Worm (Caenorhabditis elegans) whole organism, L4 larva: ENCODE measurements around the gene F20B6.10.

Experiments
- egl-27 ChIP-seq: sonication (generic microtip); optimal IDR thresholded peaks from 3 replicates; lab custom pipeline; 2017; ENCODE audit warnings: missing biosample characterization, missing genetic modification reagents, missing genetic modification characterization
- unc-62 ChIP-seq, 3 experiments: fragments of 150-350 bp in 1 of 3; sonication (generic microtip); optimal IDR thresholded peaks in 2 of 3; peaks in 1 of 3; 1 replicate in 1 of 3; 2 replicates in 2 of 3; lab custom pipeline; 2014 to 2017; ENCODE audit warnings: missing biosample characterization in 3 of 3, missing genetic modification characterization in 3 of 3, missing genetic modification reagents in 3 of 3, missing genotype in 1 of 3
- vab-7 ChIP-seq: fragments of 200-800 bp; sonication (Bioruptor generic); IDR thresholded peaks from 2 replicates; pipeline ENCODE4 v1.3.6; 2022; ENCODE audit warnings: missing genetic modification reagents, missing genetic modification characterization, missing compliant biosample characterization

DNA sequence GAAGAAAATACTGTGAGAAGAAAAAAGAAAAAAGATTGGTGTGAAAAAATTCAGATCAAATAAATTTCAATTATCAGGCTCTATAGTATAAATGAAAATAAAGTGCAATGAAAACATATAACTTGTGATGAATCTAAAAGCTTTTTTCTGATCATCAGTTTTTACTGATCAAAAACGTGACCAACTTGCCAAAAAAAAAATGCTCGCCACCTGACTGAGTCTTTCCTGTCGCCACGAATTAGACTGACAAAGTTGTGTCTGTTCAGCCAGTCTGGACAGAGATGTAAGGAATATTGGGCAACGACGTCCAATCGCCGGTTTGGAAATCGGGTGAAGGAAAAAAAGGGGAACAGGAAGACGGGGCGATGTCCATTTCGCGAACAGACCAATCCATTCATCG, 2.5 kb upstream of the F20B6.10 start:
- no peak for TF ChIP-seq unc-62 (GFP tag; optimal IDR thresholded peaks at IDR 0.05 in 1 of 2; lab: Kevin White, UChicago)
- TF ChIP-seq unc-62 (tag; optimal IDR thresholded peaks at IDR 0.05; lab: Kevin White, UChicago): no peak
- no peak for TF ChIP-seq egl-27 (tag; lab: Kevin White, UChicago)
- TF ChIP-seq vab-7: no peak
